Fruit fly (Drosophila melanogaster) whole organism, adult: Measurements from ENCODE around the gene CG13720.

Source experiments
- CG11617 ChIP-seq: fragments of 200-800 bp; sonication (Bioruptor generic); optimal IDR thresholded peaks from 2 replicates; lab custom pipeline; 2017; ENCODE audit warnings: mild to moderate bottlenecking, missing biosample characterization, missing genetic modification reagents, missing genetic modification characterization
- CG1620 ChIP-seq: fragments of 200-800 bp; sonication (Bioruptor generic); optimal IDR thresholded peaks from 2 replicates; lab custom pipeline; 2016; ENCODE audit warnings: missing biosample characterization, missing genetic modification characterization
- CG33017 ChIP-seq: fragments of 200-800 bp; sonication (Bioruptor generic); optimal IDR thresholded peaks from 2 replicates; lab custom pipeline; 2018; ENCODE audit warnings: missing biosample characterization, mild to moderate bottlenecking, missing genetic modification characterization, moderate library complexity
- CG7045 ChIP-seq: fragments of 200-800 bp; sonication (Bioruptor generic); optimal IDR thresholded peaks from 2 replicates; lab custom pipeline; 2017; ENCODE audit warnings: missing biosample characterization, mild to moderate bottlenecking, missing genetic modification characterization
- Crg-1 ChIP-seq: fragments of 200-800 bp; sonication (Bioruptor generic); optimal IDR thresholded peaks from 2 replicates; lab custom pipeline; 2016; ENCODE audit warnings: missing biosample characterization, missing genetic modification characterization
- Hr96 ChIP-seq: fragments of 200-800 bp; sonication (Bioruptor generic); optimal IDR thresholded peaks from 2 replicates; lab custom pipeline; 2016; ENCODE audit warnings: missing biosample characterization, missing genetic modification characterization
- kay ChIP-seq: fragments of 200-800 bp; sonication (Bioruptor generic); peaks from one replicate; lab custom pipeline; 2016; ENCODE audit warnings: missing biosample characterization, missing genetic modification characterization, borderline replicate concordance
- ovo ChIP-seq: fragments of 200-800 bp; sonication (Bioruptor generic); optimal IDR thresholded peaks from 2 replicates; lab custom pipeline; 2016; ENCODE audit warnings: missing biosample characterization, missing genetic modification characterization
- pad ChIP-seq: fragments of 200-800 bp; sonication (Bioruptor generic); optimal IDR thresholded peaks from 3 replicates; lab custom pipeline; 2017; ENCODE audit warnings: missing biosample characterization, missing genetic modification characterization, mild to moderate bottlenecking, moderate library complexity, missing genetic modification reagents

DNA sequence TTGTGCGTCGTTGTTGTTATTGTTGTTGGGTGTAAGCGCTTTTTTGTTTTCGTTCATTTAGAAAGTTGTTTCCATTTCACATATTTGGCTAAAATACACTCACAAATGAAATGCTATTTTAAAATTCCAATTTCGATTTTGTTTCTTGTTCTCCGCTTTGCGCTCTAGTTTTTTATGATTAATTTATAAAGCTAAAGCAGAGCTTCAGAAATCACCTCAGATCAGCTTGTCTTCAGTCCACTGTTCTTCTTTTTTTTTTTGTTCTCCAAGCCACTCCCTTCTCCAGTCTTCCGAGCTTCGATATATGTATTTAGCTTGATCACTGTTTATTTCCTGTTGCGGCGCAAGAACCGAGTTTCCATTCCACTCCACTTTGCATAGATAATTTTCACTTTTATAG lies 7.5 kb upstream of the CG13720 start:
- no peak for TF ChIP-seq CG11617 (GFP tag; lab: Kevin White, UChicago)
- no peak for TF ChIP-seq ovo (GFP tag; lab: Kevin White, UChicago)
- TF ChIP-seq CG33017 (tag; lab: Kevin White, UChicago) = no peak
- no peak for TF ChIP-seq Hr96
- TF ChIP-seq kay (GFP tag; lab: Kevin White, UChicago) = no peak
- no peak for TF ChIP-seq CG1620 (GFP tag; lab: Kevin White, UChicago)
- TF ChIP-seq CG7045 (GFP tag; lab: Kevin White, UChicago) = no peak
- no peak for TF ChIP-seq Crg-1 (GFP tag; lab: Kevin White, UChicago)
- TF ChIP-seq pad (GFP tag; lab: Kevin White, UChicago) = no peak
